Worm (Caenorhabditis elegans): Measurements from ENCODE around the gene unc-46.

unc-46 gene

DNA sequence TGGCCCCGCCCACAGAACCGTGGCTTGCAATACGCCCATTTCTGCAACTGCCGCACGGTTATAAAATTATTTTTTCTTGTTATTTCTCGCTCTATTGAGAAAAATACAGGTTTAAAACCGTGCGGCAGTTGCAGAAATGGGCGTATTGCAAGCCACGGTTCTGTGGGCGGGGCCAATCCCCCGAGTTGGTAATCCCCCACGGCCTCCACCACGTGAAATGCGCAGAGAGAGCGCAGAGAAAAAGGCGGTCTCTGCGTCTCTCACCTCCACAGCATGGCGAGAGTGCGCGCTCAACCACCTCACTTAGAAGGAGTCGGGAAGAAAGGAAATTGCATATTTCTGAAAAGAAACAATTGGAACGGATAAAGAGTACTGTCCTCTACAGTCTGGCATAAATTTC, 51.6 kb downstream of the unc-46 start (continued):
- peak; percentile 89 for TF ChIP-seq dmd-6 (GFP tag; IDR thresholded peaks at IDR 0.05)
- TF ChIP-seq ceh-20 (GFP tag; IDR thresholded peaks at IDR 0.05): peak; percentile 91
- 0 out of 2 replicates have a peak, but pooled peaks have one; percentile 59 for TF ChIP-seq dmd-8 (GFP tag; IDR thresholded peaks at IDR 0.05)
- TF ChIP-seq ctbp-1 (GFP tag; IDR thresholded peaks at IDR 0.05): peak; percentile 95
